Fruit fly (Drosophila melanogaster) whole organism, embryonic: ENCODE data around the gene CG16853.

ENCODE experiments used
- BEAF-32 ChIP-seq: fragments of 200-800 bp; sonication (Bioruptor generic); optimal IDR thresholded peaks from 3 replicates; lab custom pipeline; 2017; ENCODE audit warnings: missing biosample characterization, missing genetic modification characterization, mild to moderate bottlenecking, moderate library complexity, missing genetic modification reagents
- CG11398 ChIP-seq: fragments of 200-800 bp; sonication (Bioruptor generic); optimal IDR thresholded peaks from 2 replicates; lab custom pipeline; 2016; ENCODE audit warnings: missing biosample characterization, missing genetic modification characterization
- CG11456 ChIP-seq: fragments of 200-800 bp; sonication (Bioruptor generic); IDR thresholded peaks from 3 replicates; pipeline ENCODE4 v1.3.6; 2022; ENCODE audit warnings: missing biosample characterization, missing genetic modification characterization
- CG13287 ChIP-seq: fragments of 200-800 bp; sonication (Bioruptor generic); IDR thresholded peaks from 2 replicates; pipeline ENCODE4 v1.3.6; 2022; ENCODE audit warnings: missing biosample characterization, missing genetic modification characterization; ENCODE audit not compliant: partially characterized antibody
- CG17328 ChIP-seq: fragments of 200-800 bp; sonication (Bioruptor generic); IDR thresholded peaks from 2 replicates; pipeline ENCODE4 v1.3.6; 2022; ENCODE audit warnings: missing biosample characterization, missing genetic modification characterization
- CG2116 ChIP-seq: fragments of 200-800 bp; sonication (Bioruptor generic); optimal IDR thresholded peaks from 3 replicates; lab custom pipeline; 2018; ENCODE audit warnings: missing biosample characterization, mild to moderate bottlenecking, missing genetic modification characterization
- CG30020 ChIP-seq: fragments of 200-800 bp; optimal IDR thresholded peaks from 2 replicates; lab custom pipeline; 2019; ENCODE audit warnings: missing biosample characterization, mild to moderate bottlenecking, missing genetic modification characterization, moderate library complexity
- CG31365 ChIP-seq: fragments of 200-800 bp; sonication (Bioruptor generic); optimal IDR thresholded peaks from 2 replicates; lab custom pipeline; 2018; ENCODE audit warnings: missing biosample characterization, mild to moderate bottlenecking, missing genetic modification characterization
- CG32532 ChIP-seq: fragments of 200-800 bp; sonication (Bioruptor generic); IDR thresholded peaks from 2 replicates; pipeline ENCODE4 v1.3.6; 2022; ENCODE audit warnings: missing biosample characterization, missing genetic modification characterization
- CG3281 ChIP-seq: fragments of 200-800 bp; sonication (Bioruptor generic); optimal IDR thresholded peaks from 3 replicates; lab custom pipeline; 2017; ENCODE audit warnings: missing biosample characterization, mild to moderate bottlenecking, missing genetic modification characterization
- CG33557 ChIP-seq: fragments of 200-800 bp; sonication (Bioruptor generic); optimal IDR thresholded peaks from 2 replicates; lab custom pipeline; 2019; ENCODE audit warnings: missing biosample characterization, mild to moderate bottlenecking, missing genetic modification characterization, moderate library complexity
- CG3847 ChIP-seq: fragments of 200-800 bp; sonication (Bioruptor generic); IDR thresholded peaks from 2 replicates; pipeline ENCODE4 v1.3.6; 2022; ENCODE audit warnings: missing biosample characterization, missing genetic modification characterization
- CG4424 ChIP-seq: fragments of 200-800 bp; sonication (Bioruptor generic); optimal IDR thresholded peaks from 3 replicates; lab custom pipeline; 2016; ENCODE audit warnings: missing biosample characterization, missing genetic modification characterization
- CG4617 ChIP-seq: fragments of 200-800 bp; sonication (Bioruptor generic); optimal IDR thresholded peaks from 3 replicates; lab custom pipeline; 2016; ENCODE audit warnings: missing biosample characterization, missing genetic modification characterization, borderline replicate concordance
- CG4707 ChIP-seq: fragments of 200-800 bp; sonication (Bioruptor generic); optimal IDR thresholded peaks from 2 replicates; lab custom pipeline; 2018; ENCODE audit warnings: missing biosample characterization, mild to moderate bottlenecking, missing genetic modification characterization, moderate library complexity
- CG6689 ChIP-seq: fragments of 200-800 bp; sonication (Bioruptor generic); IDR thresholded peaks from 2 replicates; pipeline ENCODE4 v1.3.6; 2022; ENCODE audit warnings: missing biosample characterization, missing genetic modification characterization
- CG6854 ChIP-seq: fragments of 200-800 bp; sonication (Bioruptor generic); optimal IDR thresholded peaks from 3 replicates; lab custom pipeline; 2017; ENCODE audit warnings: missing biosample characterization, mild to moderate bottlenecking, missing genetic modification characterization
- CG7745 ChIP-seq: fragments of 200-800 bp; sonication (Bioruptor generic); optimal IDR thresholded peaks from 2 replicates; lab custom pipeline; 2018; ENCODE audit warnings: missing biosample characterization, mild to moderate bottlenecking, missing genetic modification characterization, moderate library complexity
- CG7963 ChIP-seq: fragments of 200-800 bp; sonication (Bioruptor generic); IDR thresholded peaks from 3 replicates; pipeline ENCODE4 v1.3.6; 2022; ENCODE audit warnings: missing biosample characterization, missing genetic modification characterization; ENCODE audit not compliant: partially characterized antibody
- CG8290 ChIP-seq, 3 experiments: fragments of 200-800 bp; sonication (Bioruptor generic); optimal IDR thresholded peaks; 2 replicates each; lab custom pipeline; 2016 to 2019; ENCODE audit warnings: missing biosample characterization in 3 of 3, missing genetic modification characterization in 3 of 3, mild to moderate bottlenecking in 2 of 3, moderate library complexity in 1 of 3
- Drgx ChIP-seq: fragments of 200-800 bp; sonication (Bioruptor generic); IDR thresholded peaks from 2 replicates; pipeline ENCODE4 v1.3.6; 2022; ENCODE audit warnings: missing biosample characterization, missing genetic modification characterization
- E2f1 ChIP-seq: fragments of 200-800 bp; sonication (Bioruptor generic); IDR thresholded peaks from 2 replicates; pipeline ENCODE4 v1.3.6; 2022; ENCODE audit warnings: missing biosample characterization, missing genetic modification characterization
- Hr3 ChIP-seq: fragments of 200-800 bp; sonication (Bioruptor generic); optimal IDR thresholded peaks from 3 replicates; lab custom pipeline; 2016; ENCODE audit warnings: missing biosample characterization, missing genetic modification characterization
- MTF-1 ChIP-seq: fragments of 200-800 bp; sonication (Bioruptor generic); optimal IDR thresholded peaks from 2 replicates; lab custom pipeline; 2018; ENCODE audit warnings: missing biosample characterization, mild to moderate bottlenecking, missing genetic modification characterization, borderline replicate concordance
- Nf-YB ChIP-seq: fragments of 200-800 bp; sonication (Bioruptor generic); optimal IDR thresholded peaks from 3 replicates; lab custom pipeline; 2019; ENCODE audit warnings: missing biosample characterization, mild to moderate bottlenecking, missing genetic modification characterization, moderate library complexity
- Nf-YC ChIP-seq: fragments of 200-800 bp; optimal IDR thresholded peaks from 3 replicates; lab custom pipeline; 2019; ENCODE audit warnings: missing biosample characterization, mild to moderate bottlenecking, missing genetic modification characterization, moderate library complexity
- Pdp1 ChIP-seq, 2 experiments: fragments of 200-800 bp; sonication (Bioruptor generic); optimal IDR thresholded peaks; 3 replicates each; lab custom pipeline; 2016; ENCODE audit warnings: missing biosample characterization in 2 of 2, missing genetic modification characterization in 2 of 2, mild to moderate bottlenecking in 1 of 2, moderate library complexity in 1 of 2
- Sox102F ChIP-seq: fragments of 200-800 bp; sonication (Bioruptor generic); optimal IDR thresholded peaks from 2 replicates; lab custom pipeline; 2018; ENCODE audit warnings: missing biosample characterization, mild to moderate bottlenecking, missing genetic modification characterization, moderate library complexity
- Xrp1 ChIP-seq: fragments of 200-800 bp; sonication (Bioruptor generic); IDR thresholded peaks from 2 replicates; pipeline ENCODE4 v1.3.6; 2022; ENCODE audit warnings: missing biosample characterization, missing genetic modification characterization
- ac ChIP-seq: fragments of 200-800 bp; sonication (Bioruptor generic); optimal IDR thresholded peaks from 3 replicates; lab custom pipeline; 2017; ENCODE audit warnings: missing biosample characterization, mild to moderate bottlenecking, missing genetic modification characterization
- amos ChIP-seq: fragments of 200-800 bp; sonication (Bioruptor generic); IDR thresholded peaks from 2 replicates; pipeline ENCODE4 v1.3.6; 2022; ENCODE audit warnings: missing biosample characterization, missing genetic modification characterization; ENCODE audit not compliant: partially characterized antibody
- aop ChIP-seq: fragments of 200-800 bp; sonication (Bioruptor generic); IDR thresholded peaks from 2 replicates; pipeline ENCODE4 v1.3.6; 2022; ENCODE audit warnings: missing biosample characterization, missing genetic modification characterization
- ase ChIP-seq: fragments of 200-800 bp; sonication (Bioruptor generic); IDR thresholded peaks from 3 replicates; pipeline ENCODE4 v1.3.6; 2022; ENCODE audit warnings: missing biosample characterization, missing genetic modification characterization
- corto ChIP-seq: fragments of 200-800 bp; sonication (Bioruptor generic); optimal IDR thresholded peaks from 2 replicates; lab custom pipeline; 2016; ENCODE audit warnings: missing biosample characterization, mild to moderate bottlenecking, missing genetic modification characterization, moderate library complexity
- crol ChIP-seq: fragments of 200-800 bp; sonication (Bioruptor generic); IDR thresholded peaks from 2 replicates; pipeline ENCODE4 v1.3.6; 2022; ENCODE audit warnings: missing biosample characterization, missing genetic modification characterization
- gce ChIP-seq: fragments of 200-800 bp; sonication (Bioruptor generic); IDR thresholded peaks from 3 replicates; pipeline ENCODE4 v1.3.6; 2022; ENCODE audit warnings: missing biosample characterization, missing genetic modification characterization
- gem ChIP-seq: fragments of 200-800 bp; sonication (Bioruptor generic); optimal IDR thresholded peaks from 2 replicates; lab custom pipeline; 2019; ENCODE audit warnings: missing biosample characterization, mild to moderate bottlenecking, missing genetic modification characterization, moderate library complexity
- ham ChIP-seq: fragments of 200-800 bp; sonication (Bioruptor generic); IDR thresholded peaks from 2 replicates; pipeline ENCODE4 v1.3.6; 2022; ENCODE audit warnings: missing biosample characterization, missing genetic modification characterization
- hth ChIP-seq: fragments of >200 bp; optimal IDR thresholded peaks from 2 replicates; lab custom pipeline; 2017; ENCODE audit warnings: inconsistent platforms
- inv ChIP-seq: fragments of 200-800 bp; sonication (Bioruptor generic); IDR thresholded peaks from 2 replicates; pipeline ENCODE4 v1.3.6; 2022; ENCODE audit warnings: missing biosample characterization, missing genetic modification characterization; ENCODE audit not compliant: partially characterized antibody
- kay ChIP-seq: fragments of 200-800 bp; sonication (Bioruptor generic); optimal IDR thresholded peaks from 2 replicates; lab custom pipeline; 2016; ENCODE audit warnings: missing biosample characterization, missing genetic modification characterization
- nmo ChIP-seq: fragments of 200-800 bp; sonication (Bioruptor generic); optimal IDR thresholded peaks from 2 replicates; lab custom pipeline; 2018; ENCODE audit warnings: missing biosample characterization, mild to moderate bottlenecking, missing genetic modification characterization, moderate library complexity
- pum ChIP-seq: fragments of 200-800 bp; sonication (Bioruptor generic); optimal IDR thresholded peaks from 2 replicates; lab custom pipeline; 2016; ENCODE audit warnings: missing biosample characterization, missing genetic modification characterization
- ranshi ChIP-seq: fragments of 200-800 bp; sonication (Bioruptor generic); IDR thresholded peaks from 2 replicates; pipeline ENCODE4 v1.3.6; 2022; ENCODE audit warnings: missing biosample characterization, missing genetic modification characterization
- sc ChIP-seq, 3 experiments: fragments of >200 bp in 2 of 3; fragments of 200-800 bp in 1 of 3; sonication (Bioruptor generic) in 1 of 3; optimal IDR thresholded peaks; 2 replicates in 2 of 3; 3 replicates in 1 of 3; lab custom pipeline; 2017; ENCODE audit warnings: mild to moderate bottlenecking in 1 of 3, missing biosample characterization in 1 of 3, missing genetic modification characterization in 1 of 3, missing genetic modification reagents in 1 of 3
- sd ChIP-seq: fragments of 200-800 bp; sonication (Bioruptor generic); optimal IDR thresholded peaks from 3 replicates; lab custom pipeline; 2018; ENCODE audit warnings: missing biosample characterization, mild to moderate bottlenecking, missing genetic modification characterization, moderate library complexity
- sima ChIP-seq: fragments of 200-800 bp; sonication (Bioruptor generic); optimal IDR thresholded peaks from 2 replicates; lab custom pipeline; 2016; ENCODE audit warnings: missing biosample characterization, missing genetic modification characterization
- vnd ChIP-seq: fragments of 200-800 bp; sonication (Bioruptor generic); IDR thresholded peaks from 3 replicates; pipeline ENCODE4 v1.3.6; 2022; ENCODE audit warnings: missing biosample characterization, missing genetic modification characterization; ENCODE audit not compliant: partially characterized antibody
- vvl ChIP-seq: fragments of 200-800 bp; sonication (Bioruptor generic); IDR thresholded peaks from 2 replicates; pipeline ENCODE4 v1.3.6; 2022; ENCODE audit warnings: missing biosample characterization, missing genetic modification characterization

The CG16853 gene

dm6 chr2L:13571791-13572451 is 29.9 kb downstream of the CG16853 start (continued):
- TF ChIP-seq CG32532 (GFP tag; lab: Robert Waterston, UW) (no peak), E2f1 (GFP tag; lab: Robert Waterston, UW) (peak; percentile 19; the same call in 1 of the 2 replicates), CG4707 (GFP tag; lab: Kevin White, UChicago) (no peak), CG7745 (no peak), CG3847 (GFP tag; lab: Robert Waterston, UW) (no peak), Nf-YC (tag; lab: Kevin White, UChicago) (no peak), CG8290 (GFP tag; optimal IDR thresholded peaks at IDR 0.05; lab: Kevin White, UChicago) (no peak), CG8290 (tag; optimal IDR thresholded peaks at IDR 0.05; lab: Kevin White, UChicago) (no peak), sc (optimal IDR thresholded peaks at IDR 0.05; lab: Kevin White, UChicago) (no peak), sc (GFP tag; optimal IDR thresholded peaks at IDR 0.05; lab: Kevin White, UChicago) (no peak), gce (GFP tag; lab: Robert Waterston, UW) (no peak), CG11456 (no peak; the same call in 2 of the 3 replicates), CG4617 (no peak), Nf-YB (GFP tag; lab: Kevin White, UChicago) (no peak), CG11398 (GFP tag; lab: Kevin White, UChicago) (no peak), Drgx (GFP tag; lab: Robert Waterston, UW) (peak; percentile 54; the same call in 1 of the 2 replicates), CG33557 (GFP tag; lab: Kevin White, UChicago) (no peak), CG3281 (GFP tag; lab: Kevin White, UChicago) (peak; percentile 1), ase (GFP tag; lab: Robert Waterston, UW) (no peak), vvl (GFP tag; lab: Robert Waterston, UW) (peak; percentile 47), aop (GFP tag; lab: Robert Waterston, UW) (no peak), kay (peak; percentile 7), vnd (no peak), CG2116 (no peak), ham (GFP tag; lab: Robert Waterston, UW) (no peak), pum (GFP tag; lab: Kevin White, UChicago) (no peak), CG6854 (GFP tag; lab: Kevin White, UChicago) (no peak), sima (GFP tag; lab: Kevin White, UChicago) (no peak), sd (no peak), amos (GFP tag; lab: Robert Waterston, UW) (no peak), gem (tag; lab: Kevin White, UChicago) (peak; percentile 54), CG6689 (peak; percentile 50), MTF-1 (GFP tag; lab: Kevin White, UChicago) (no peak), inv (GFP tag; lab: Robert Waterston, UW) (no peak), crol (peak; percentile 86), CG31365 (tag; lab: Kevin White, UChicago) (no peak), Xrp1 (GFP tag; lab: Robert Waterston, UW) (peak; percentile 14; the same call in 1 of the 2 replicates), CG30020 (tag; lab: Kevin White, UChicago) (no peak), CG4424 (GFP tag; lab: Kevin White, UChicago) (peak; percentile 5), Sox102F (GFP tag; lab: Kevin White, UChicago) (peak; percentile 29), CG17328 (GFP tag; lab: Robert Waterston, UW) (no peak), BEAF-32 (GFP tag; lab: Kevin White, UChicago) (no peak), Pdp1 (GFP tag; optimal IDR thresholded peaks at IDR 0.05; lab: Kevin White, UChicago) (no peak), CG13287 (GFP tag; lab: Robert Waterston, UW) (no peak), hth (no peak), corto (no peak), nmo (peak; percentile 34), CG7963 (GFP tag; lab: Robert Waterston, UW) (no peak), ranshi (no peak), Hr3 (GFP tag; lab: Kevin White, UChicago) (no peak), ac (GFP tag; lab: Kevin White, UChicago) (no peak)
